Worm (Caenorhabditis elegans): ENCODE results near the gene K08B12.1.

K08B12.1 gene

DNA sequence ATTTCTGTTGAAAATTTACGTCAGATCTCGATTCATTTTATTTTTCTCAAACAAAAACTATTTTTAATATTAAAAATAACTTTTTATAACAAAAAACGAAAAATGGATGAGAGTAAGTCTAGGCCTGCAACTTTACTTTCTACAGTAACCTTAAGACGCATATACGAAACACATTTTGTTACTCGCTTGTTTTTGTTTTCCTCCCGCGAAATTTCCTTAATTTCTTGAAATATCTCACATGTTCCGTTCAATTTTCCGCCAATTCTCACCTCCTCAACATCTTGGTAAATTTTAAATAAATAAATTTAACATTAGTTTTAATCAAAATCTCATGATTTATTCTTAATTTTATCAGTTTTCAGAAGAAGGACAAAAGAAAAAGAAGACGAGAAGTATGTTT, 44.7 kb upstream of the K08B12.1 start (continued):
- TF ChIP-seq mel-28 (tag; optimal IDR thresholded peaks at IDR 0.05; ENCODE audit: borderline replicate concordance), result no peak
- no peak for TF ChIP-seq aptf-2 (GFP tag; conservative IDR thresholded peaks at IDR 0.05)
- TF ChIP-seq fkh-3 (tag; optimal IDR thresholded peaks at IDR 0.05), result no peak
- no peak for TF ChIP-seq let-526 (GFP tag; IDR thresholded peaks at IDR 0.05)
- TF ChIP-seq somi-1 (GFP tag; optimal IDR thresholded peaks at IDR 0.05), result no peak
- no peak for TF ChIP-seq B0019.2 (GFP tag; conservative IDR thresholded peaks at IDR 0.05)
- no peak for TF ChIP-seq sea-2 (GFP tag; IDR thresholded peaks at IDR 0.05)
- TF ChIP-seq mxl-1 (tag; optimal IDR thresholded peaks at IDR 0.05), result no peak
- no peak for TF ChIP-seq madf-3 (GFP tag; IDR thresholded peaks at IDR 0.05)
- no peak for TF ChIP-seq attf-6 (GFP tag; IDR thresholded peaks at IDR 0.05)
- TF ChIP-seq B0035.1 (tag; optimal IDR thresholded peaks at IDR 0.05), result no peak
- TF ChIP-seq atf-7 (tag; optimal IDR thresholded peaks at IDR 0.05), result no peak
- TF ChIP-seq dpl-1 (GFP tag; optimal IDR thresholded peaks at IDR 0.05), result peak; percentile 67
- TF ChIP-seq lsy-27 (tag; optimal IDR thresholded peaks at IDR 0.05; ENCODE audit: borderline replicate concordance, insufficient read depth), result no peak
- TF ChIP-seq K11D2.4 (GFP tag; IDR thresholded peaks at IDR 0.05), result no peak
- TF ChIP-seq bed-2 (GFP tag; IDR thresholded peaks at IDR 0.05), result no peak
- TF ChIP-seq mes-4 (tag; optimal IDR thresholded peaks at IDR 0.05), result no peak
- TF ChIP-seq lin-35 (GFP tag; optimal IDR thresholded peaks at IDR 0.05), result no peak
- no peak for TF ChIP-seq nfya-1 (tag; optimal IDR thresholded peaks at IDR 0.05; ENCODE audit: borderline replicate concordance, insufficient read depth)
- TF ChIP-seq ztf-22 (GFP tag; optimal IDR thresholded peaks at IDR 0.05), result no peak
- no peak for TF ChIP-seq B0336.3 (GFP tag; IDR thresholded peaks at IDR 0.05)
- TF ChIP-seq egrh-3 (GFP tag; IDR thresholded peaks at IDR 0.05), result no peak
- no peak for TF ChIP-seq ama-1 (optimal IDR thresholded peaks at IDR 0.05)
- TF ChIP-seq ama-1 (GFP tag; optimal IDR thresholded peaks at IDR 0.05), result no peak
- TF ChIP-seq B0261.1 (tag; optimal IDR thresholded peaks at IDR 0.05), result no peak
- TF ChIP-seq hrde-1 (tag; optimal IDR thresholded peaks at IDR 0.05; ENCODE audit: borderline replicate concordance), result no peak
- TF ChIP-seq tbx-9 (tag; optimal IDR thresholded peaks at IDR 0.05; ENCODE audit: borderline replicate concordance), result no peak
- peak; percentile 73 for TF ChIP-seq F33H1.4 (GFP tag; IDR thresholded peaks at IDR 0.05)
- TF ChIP-seq F57A8.1 (GFP tag; optimal IDR thresholded peaks at IDR 0.05), result no peak
- TF ChIP-seq lin-40 (tag; optimal IDR thresholded peaks at IDR 0.05), result no peak
- peak; percentile 81 for TF ChIP-seq ceh-91 (GFP tag; IDR thresholded peaks at IDR 0.05)
- no peak for TF ChIP-seq lin-26 (GFP tag; IDR thresholded peaks at IDR 0.05)
- no peak for TF ChIP-seq tbp1 (GFP tag; optimal IDR thresholded peaks at IDR 0.05)
- TF ChIP-seq ccch-3 (GFP tag; optimal IDR thresholded peaks at IDR 0.05), result no peak
- peak; percentile 69 for TF ChIP-seq lin-54 (GFP tag; optimal IDR thresholded peaks at IDR 0.05)
- no peak for TF ChIP-seq pbrm-1 (GFP tag; IDR thresholded peaks at IDR 0.05)
- TF ChIP-seq ceh-40 (GFP tag; IDR thresholded peaks at IDR 0.05), result no peak
- TF ChIP-seq madf-10 (tag; optimal IDR thresholded peaks at IDR 0.05), result no peak
- no peak for TF ChIP-seq snpc-1.1 (tag; optimal IDR thresholded peaks at IDR 0.05; ENCODE audit: insufficient read depth)
- no peak for TF ChIP-seq dpff-1 (tag; optimal IDR thresholded peaks at IDR 0.05)
- TF ChIP-seq pha-4 (tag; optimal IDR thresholded peaks at IDR 0.05), result no peak
- peak; percentile 95 for TF ChIP-seq lsl-1 (GFP tag; optimal IDR thresholded peaks at IDR 0.05)
- TF ChIP-seq snpc-4 (GFP tag; optimal IDR thresholded peaks at IDR 0.05), result no peak
- TF ChIP-seq snpc-4 (tag; optimal IDR thresholded peaks at IDR 0.05), result no peak
- TF ChIP-seq ceh-27 (GFP tag; optimal IDR thresholded peaks at IDR 0.05), result no peak
- no peak for TF ChIP-seq ztf-25 (GFP tag; IDR thresholded peaks at IDR 0.05)
- no peak for TF ChIP-seq athp-1 (tag; optimal IDR thresholded peaks at IDR 0.05)
- TF ChIP-seq F49E8.2 (tag; optimal IDR thresholded peaks at IDR 0.05; ENCODE audit: insufficient read depth), result peak; percentile 13
- TF ChIP-seq ekl-4 (GFP tag; IDR thresholded peaks at IDR 0.05), result 0 out of 2 replicates have a peak, but pooled peaks have one; percentile 16
